Worm (Caenorhabditis elegans) whole organism, young adult: ENCODE data around the gene rpap-2.

Experiments
- B0035.1 ChIP-seq: sonication (generic microtip); optimal IDR thresholded peaks from 2 replicates; lab custom pipeline; 2016; ENCODE audit warnings: missing genetic modification characterization, mild to moderate bottlenecking, missing compliant biosample characterization, missing genotype, missing genetic modification reagents
- B0261.1 ChIP-seq: sonication (generic microtip); optimal IDR thresholded peaks from 2 replicates; lab custom pipeline; 2016; ENCODE audit warnings: mild to moderate bottlenecking, missing genetic modification characterization, moderate library complexity, missing compliant biosample characterization
- C06A6.2 ChIP-seq: fragments of 200-800 bp; sonication (Bioruptor generic); conservative IDR thresholded peaks from 2 replicates; pipeline ENCODE4 v1.3.6; 2022; ENCODE audit warnings: missing genetic modification characterization, missing compliant biosample characterization
- C17E4.6 ChIP-seq: fragments of 200-800 bp; sonication (Bioruptor generic); IDR thresholded peaks from 2 replicates; pipeline ENCODE4 v1.3.6; 2022; ENCODE audit warnings: missing genetic modification reagents, missing genetic modification characterization, missing compliant biosample characterization
- F33H1.4 ChIP-seq: fragments of 200-800 bp; sonication (Bioruptor generic); IDR thresholded peaks from 2 replicates; pipeline ENCODE4 v1.3.6; 2022; ENCODE audit warnings: missing genetic modification reagents, missing genetic modification characterization, missing compliant biosample characterization
- F55B11.4 ChIP-seq: sonication (generic microtip); optimal IDR thresholded peaks from 2 replicates; lab custom pipeline; 2016; ENCODE audit warnings: missing compliant biosample characterization, missing genetic modification characterization, borderline replicate concordance; ENCODE audit not compliant: insufficient read depth
- F57C9.4 ChIP-seq: sonication (generic microtip); optimal IDR thresholded peaks from 2 replicates; lab custom pipeline; 2017; ENCODE audit warnings: mild to moderate bottlenecking, missing genetic modification characterization, missing compliant biosample characterization
- Y53G8AR.9 ChIP-seq: fragments of 200-800 bp; sonication (Bioruptor generic); conservative IDR thresholded peaks from 2 replicates; pipeline ENCODE4 v1.3.6; 2022; ENCODE audit warnings: missing genetic modification reagents, missing genetic modification characterization, missing compliant biosample characterization
- Y56A3A.18 ChIP-seq: fragments of 200-800 bp; sonication (Bioruptor generic); IDR thresholded peaks from 2 replicates; pipeline ENCODE4 v1.3.6; 2022; ENCODE audit warnings: missing genetic modification reagents, missing genetic modification characterization, missing compliant biosample characterization
- Y67H2A.10 ChIP-seq: fragments of 200-800 bp; sonication (Bioruptor generic); conservative IDR thresholded peaks from 2 replicates; pipeline ENCODE4 v1.3.6; 2022; ENCODE audit warnings: missing genetic modification reagents, missing genetic modification characterization, missing compliant biosample characterization
- Y79H2A.3 ChIP-seq: fragments of 200-800 bp; sonication (Bioruptor generic); conservative IDR thresholded peaks from 2 replicates; pipeline ENCODE4 v1.3.6; 2022; ENCODE audit warnings: missing genetic modification reagents, missing genetic modification characterization, missing compliant biosample characterization
- ama-1 ChIP-seq, 3 experiments: fragments of 150-350 bp in 1 of 3; sonication (generic microtip) in 2 of 3; optimal IDR thresholded peaks; 2 replicates each; lab custom pipeline; 2014 to 2018; ENCODE audit warnings: missing biosample characterization in 2 of 3, missing genetic modification characterization in 2 of 3, missing genetic modification reagents in 2 of 3
- aptf-3 ChIP-seq: fragments of 200-800 bp; sonication (Bioruptor generic); IDR thresholded peaks from 2 replicates; pipeline ENCODE4 v1.3.6; 2022; ENCODE audit warnings: missing genetic modification characterization, missing compliant biosample characterization
- atf-7 ChIP-seq: sonication (generic microtip); optimal IDR thresholded peaks from 2 replicates; lab custom pipeline; 2017; ENCODE audit warnings: mild to moderate bottlenecking, missing genetic modification characterization, missing compliant biosample characterization
- athp-1 ChIP-seq: sonication (generic microtip); optimal IDR thresholded peaks from 2 replicates; lab custom pipeline; 2017; ENCODE audit warnings: mild to moderate bottlenecking, missing genetic modification characterization, missing compliant biosample characterization
- attf-3 ChIP-seq: fragments of 200-800 bp; sonication (Bioruptor generic); conservative IDR thresholded peaks from 2 replicates; pipeline ENCODE4 v1.3.6; 2022; ENCODE audit warnings: missing genetic modification reagents, missing genetic modification characterization, missing compliant biosample characterization
- attf-6 ChIP-seq: fragments of 200-800 bp; sonication (Bioruptor generic); IDR thresholded peaks from 2 replicates; pipeline ENCODE4 v1.3.6; 2022; ENCODE audit warnings: missing genetic modification reagents, missing genetic modification characterization, missing compliant biosample characterization
- cebp-1 ChIP-seq, 2 experiments: fragments of 200-800 bp in 1 of 2; sonication (Bioruptor generic) in 1 of 2; sonication (generic microtip) in 1 of 2; IDR thresholded peaks in 1 of 2; optimal IDR thresholded peaks in 1 of 2; 2 replicates each; pipeline versions ENCODE4 v1.3.6 to Lab custom; 2017 to 2022; ENCODE audit warnings: missing compliant biosample characterization in 2 of 2, missing genetic modification characterization in 2 of 2, mild to moderate bottlenecking in 1 of 2, missing genetic modification reagents in 1 of 2, moderate library complexity in 1 of 2
- ceh-79 ChIP-seq: sonication (generic microtip); optimal IDR thresholded peaks from 2 replicates; lab custom pipeline; 2017; ENCODE audit warnings: mild to moderate bottlenecking, missing genetic modification characterization, missing compliant biosample characterization
- ceh-91 ChIP-seq: fragments of 200-800 bp; sonication (Bioruptor generic); IDR thresholded peaks from 2 replicates; pipeline ENCODE4 v1.3.6; 2022; ENCODE audit warnings: missing genetic modification reagents, missing genetic modification characterization, missing compliant biosample characterization
- die-1 ChIP-seq: sonication (generic microtip); optimal IDR thresholded peaks from 2 replicates; lab custom pipeline; 2016; ENCODE audit warnings: missing genotype, mild to moderate bottlenecking, missing genetic modification characterization, missing compliant biosample characterization
- dox-1 ChIP-seq: fragments of 200-800 bp; sonication (Bioruptor generic); IDR thresholded peaks from 2 replicates; pipeline ENCODE4 v1.3.6; 2022; ENCODE audit warnings: missing genetic modification reagents, missing genetic modification characterization, missing compliant biosample characterization
- efl-1 ChIP-seq: fragments of 150-350 bp; optimal IDR thresholded peaks from 2 replicates; lab custom pipeline; 2014; ENCODE audit warnings: missing biosample characterization, missing genetic modification reagents, missing genetic modification characterization
- hmg-20 ChIP-seq: fragments of 200-800 bp; sonication (Bioruptor generic); IDR thresholded peaks from 2 replicates; pipeline ENCODE4 v1.3.6; 2022; ENCODE audit warnings: missing genetic modification reagents, missing genetic modification characterization, missing compliant biosample characterization
- hrde-1 ChIP-seq: sonication (generic microtip); optimal IDR thresholded peaks from 2 replicates; lab custom pipeline; 2016; ENCODE audit warnings: missing genetic modification characterization, mild to moderate bottlenecking, missing compliant biosample characterization, moderate library complexity, missing genotype, missing genetic modification reagents, borderline replicate concordance
- let-607 ChIP-seq, 2 experiments: fragments of 200-800 bp in 1 of 2; sonication (Bioruptor generic) in 1 of 2; sonication (generic microtip) in 1 of 2; optimal IDR thresholded peaks; 2 replicates each; lab custom pipeline; 2016 to 2018; ENCODE audit warnings: mild to moderate bottlenecking in 2 of 2, missing compliant biosample characterization in 2 of 2, missing genetic modification characterization in 2 of 2, moderate library complexity in 2 of 2, missing genotype in 1 of 2
- lin-54 ChIP-seq: fragments of 200-800 bp; sonication (Bioruptor generic); optimal IDR thresholded peaks from 2 replicates; lab custom pipeline; 2018; ENCODE audit warnings: mild to moderate bottlenecking, missing genetic modification characterization, missing compliant biosample characterization
- lir-1 ChIP-seq: fragments of 200-800 bp; sonication (Bioruptor generic); conservative IDR thresholded peaks from 2 replicates; pipeline ENCODE4 v1.3.6; 2022; ENCODE audit warnings: missing genetic modification reagents, missing genetic modification characterization, missing compliant biosample characterization
- lsl-1 ChIP-seq: fragments of 200-800 bp; sonication (Bioruptor generic); optimal IDR thresholded peaks from 2 replicates; lab custom pipeline; 2018; ENCODE audit warnings: mild to moderate bottlenecking, missing genetic modification characterization, moderate library complexity, missing compliant biosample characterization
- madf-6 ChIP-seq: fragments of 200-800 bp; sonication (Bioruptor generic); IDR thresholded peaks from 2 replicates; pipeline ENCODE4 v1.3.6; 2022; ENCODE audit warnings: missing genetic modification reagents, missing genetic modification characterization, missing compliant biosample characterization
- mes-4 ChIP-seq: sonication (generic microtip); optimal IDR thresholded peaks from 2 replicates; lab custom pipeline; 2016; ENCODE audit warnings: missing genotype, missing genetic modification characterization, missing compliant biosample characterization
- mxl-1 ChIP-seq: sonication (generic microtip); optimal IDR thresholded peaks from 2 replicates; lab custom pipeline; 2016; ENCODE audit warnings: missing genetic modification characterization, missing compliant biosample characterization
- nfya-1 ChIP-seq: sonication (generic microtip); optimal IDR thresholded peaks from 2 replicates; lab custom pipeline; 2017; ENCODE audit warnings: antibody characterized with exemption, missing compliant biosample characterization, missing genetic modification characterization, borderline replicate concordance; ENCODE audit not compliant: insufficient read depth
- nhr-120 ChIP-seq: fragments of 200-800 bp; sonication (Bioruptor generic); IDR thresholded peaks from 2 replicates; pipeline ENCODE4 v1.3.6; 2022; ENCODE audit warnings: missing genetic modification characterization, missing compliant biosample characterization
- nhr-27 ChIP-seq: fragments of 200-800 bp; sonication (Bioruptor generic); optimal IDR thresholded peaks from 2 replicates; lab custom pipeline; 2018; ENCODE audit warnings: mild to moderate bottlenecking, missing genetic modification characterization, moderate library complexity, missing compliant biosample characterization
- pbrm-1 ChIP-seq: fragments of 200-800 bp; sonication (Bioruptor generic); IDR thresholded peaks from 2 replicates; pipeline ENCODE4 v1.3.6; 2022; ENCODE audit warnings: missing genetic modification reagents, missing genetic modification characterization, missing compliant biosample characterization
- rpc-1 ChIP-seq, 2 experiments: fragments of 150-350 bp in 1 of 2; sonication (generic microtip) in 1 of 2; optimal IDR thresholded peaks; 2 replicates each; lab custom pipeline; 2014 to 2018; ENCODE audit warnings: missing biosample characterization in 1 of 2, missing genetic modification characterization in 1 of 2, missing genetic modification reagents in 1 of 2, missing genotype in 1 of 2
- sdz-38 ChIP-seq: sonication (generic microtip); optimal IDR thresholded peaks from 2 replicates; lab custom pipeline; 2016; ENCODE audit warnings: missing genotype, missing genetic modification characterization, missing compliant biosample characterization
- sea-2 ChIP-seq: fragments of 200-800 bp; sonication (Bioruptor generic); IDR thresholded peaks from 2 replicates; pipeline ENCODE4 v1.3.6; 2022; ENCODE audit warnings: missing genetic modification characterization, missing compliant biosample characterization
- snpc-1.1 ChIP-seq: sonication (generic microtip); optimal IDR thresholded peaks from 2 replicates; lab custom pipeline; 2017; ENCODE audit warnings: missing genetic modification characterization, mild to moderate bottlenecking, missing compliant biosample characterization, antibody characterized with exemption, moderate library complexity, missing genotype, missing genetic modification reagents; ENCODE audit not compliant: insufficient read depth
- snpc-1.3 ChIP-seq: sonication (generic microtip); optimal IDR thresholded peaks from 2 replicates; lab custom pipeline; 2017; ENCODE audit warnings: missing genetic modification characterization, mild to moderate bottlenecking, missing compliant biosample characterization, antibody characterized with exemption, moderate library complexity, missing genotype, missing genetic modification reagents; ENCODE audit not compliant: insufficient read depth
- sptf-2 ChIP-seq: fragments of 200-800 bp; sonication (Bioruptor generic); optimal IDR thresholded peaks from 2 replicates; lab custom pipeline; 2018; ENCODE audit warnings: mild to moderate bottlenecking, missing genetic modification characterization, missing compliant biosample characterization
- xnd-1 ChIP-seq: sonication (generic microtip); optimal IDR thresholded peaks from 2 replicates; lab custom pipeline; 2016; ENCODE audit warnings: missing genotype, missing genetic modification reagents, missing genetic modification characterization, missing compliant biosample characterization
- zfh-2 ChIP-seq: fragments of 200-800 bp; sonication (Bioruptor generic); conservative IDR thresholded peaks from 2 replicates; pipeline ENCODE4 v1.3.6; 2022; ENCODE audit warnings: missing genetic modification reagents, missing genetic modification characterization, missing compliant biosample characterization
- zim-3 ChIP-seq: sonication (generic microtip); optimal IDR thresholded peaks from 2 replicates; lab custom pipeline; 2017; ENCODE audit warnings: mild to moderate bottlenecking, missing genetic modification characterization, moderate library complexity, missing compliant biosample characterization
- ztf-18 ChIP-seq: sonication (generic microtip); optimal IDR thresholded peaks from 2 replicates; lab custom pipeline; 2016; ENCODE audit warnings: missing genotype, mild to moderate bottlenecking, missing genetic modification characterization, missing compliant biosample characterization
- ztf-22 ChIP-seq: fragments of 200-800 bp; sonication (Bioruptor generic); optimal IDR thresholded peaks from 2 replicates; lab custom pipeline; 2018; ENCODE audit warnings: mild to moderate bottlenecking, missing genetic modification characterization, moderate library complexity, missing compliant biosample characterization

Gene rpap-2

DNA sequence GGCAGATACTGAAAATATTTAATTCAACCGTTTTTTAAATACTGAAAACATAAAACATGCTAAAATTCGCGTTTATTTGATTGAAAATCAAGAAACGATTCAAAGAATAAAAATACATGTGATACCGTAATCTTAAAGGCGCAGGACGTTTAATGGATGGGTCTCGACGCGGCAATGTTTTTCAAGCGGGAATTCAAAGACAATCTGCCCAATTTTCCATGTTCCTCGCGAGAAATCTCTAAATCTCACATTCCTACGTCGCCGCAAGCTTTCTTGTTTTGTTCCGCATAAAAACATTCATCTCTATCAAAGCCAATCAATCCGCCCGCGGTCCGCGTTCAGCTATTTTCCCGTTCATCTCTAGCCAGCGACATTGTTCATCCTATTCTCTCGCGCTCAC lies 33.7 kb downstream of the rpap-2 start (continued):
- TF ChIP-seq aptf-3 (no peak), madf-6 (peak; percentile 91), lir-1 (GFP tag; lab: Robert Waterston, UW) (no peak), athp-1 (tag; lab: Kevin White, UChicago) (no peak), cebp-1 (GFP tag; IDR thresholded peaks at IDR 0.05; lab: Robert Waterston, UW) (no peak), cebp-1 (tag; optimal IDR thresholded peaks at IDR 0.05; lab: Kevin White, UChicago) (no peak), zim-3 (no peak), sdz-38 (tag; lab: Kevin White, UChicago) (no peak), attf-3 (GFP tag; lab: Robert Waterston, UW) (no peak), sptf-2 (GFP tag; lab: Kevin White, UChicago) (no peak), ztf-18 (tag; lab: Kevin White, UChicago) (peak; percentile 7), hmg-20 (no peak), nfya-1 (tag; lab: Kevin White, UChicago) (no peak), mxl-1 (tag; lab: Kevin White, UChicago) (no peak), attf-6 (GFP tag; lab: Robert Waterston, UW) (no peak), F57C9.4 (tag; lab: Kevin White, UChicago) (no peak), snpc-1.1 (tag; lab: Kevin White, UChicago) (no peak), ceh-91 (GFP tag; lab: Robert Waterston, UW) (peak; percentile 63), pbrm-1 (GFP tag; lab: Robert Waterston, UW) (peak; percentile 18; the same call in 1 of the 2 replicates), ama-1 (optimal IDR thresholded peaks at IDR 0.05; lab: Kevin White, UChicago) (no peak), ama-1 (GFP tag; optimal IDR thresholded peaks at IDR 0.05; lab: Kevin White, UChicago) (no peak), lin-54 (GFP tag; lab: Kevin White, UChicago) (peak; percentile 70), B0261.1 (tag; lab: Kevin White, UChicago) (no peak), Y67H2A.10 (GFP tag; lab: Robert Waterston, UW) (no peak), xnd-1 (tag; lab: Kevin White, UChicago) (peak; percentile 76), die-1 (tag; lab: Kevin White, UChicago) (no peak), Y79H2A.3 (GFP tag; lab: Robert Waterston, UW) (no peak), nhr-27 (tag; lab: Kevin White, UChicago) (no peak), lsl-1 (GFP tag; lab: Kevin White, UChicago) (peak; percentile 83), efl-1 (peak; percentile 86), ztf-22 (GFP tag; lab: Kevin White, UChicago) (no peak), Y56A3A.18 (GFP tag; lab: Robert Waterston, UW) (no peak), snpc-1.3 (tag; lab: Kevin White, UChicago) (no peak), F55B11.4 (tag; lab: Kevin White, UChicago) (no peak), C17E4.6 (GFP tag; lab: Robert Waterston, UW) (peak; percentile 24; the same call in 1 of the 2 replicates), let-607 (tag; optimal IDR thresholded peaks at IDR 0.05; lab: Kevin White, UChicago) (no peak), rpc-1 (optimal IDR thresholded peaks at IDR 0.05; lab: Kevin White, UChicago) (no peak), rpc-1 (tag; optimal IDR thresholded peaks at IDR 0.05; lab: Kevin White, UChicago) (no peak), sea-2 (GFP tag; lab: Robert Waterston, UW) (no peak), mes-4 (tag; lab: Kevin White, UChicago) (no peak), C06A6.2 (GFP tag; lab: Robert Waterston, UW) (no peak), dox-1 (GFP tag; lab: Robert Waterston, UW) (peak; percentile 31; the same call in 1 of the 2 replicates), F33H1.4 (peak; percentile 91), Y53G8AR.9 (GFP tag; lab: Robert Waterston, UW) (no peak; the same call in 1 of the 2 replicates), ceh-79 (tag; lab: Kevin White, UChicago) (no peak), B0035.1 (tag; lab: Kevin White, UChicago) (no peak), hrde-1 (tag; lab: Kevin White, UChicago) (no peak), nhr-120 (GFP tag; lab: Robert Waterston, UW) (no peak), atf-7 (no peak), zfh-2 (GFP tag; lab: Robert Waterston, UW) (no peak)
